Worm (Caenorhabditis elegans) whole organism, early embryonic: ENCODE data around the gene xbx-9.

Experiments
- F13C5.2 ChIP-seq: sonication (generic microtip); optimal IDR thresholded peaks from 2 replicates; lab custom pipeline; 2017; ENCODE audit warnings: mild to moderate bottlenecking, missing genetic modification characterization, inconsistent platforms, missing compliant biosample characterization
- aly-1 ChIP-seq: sonication (generic microtip); optimal IDR thresholded peaks from 2 replicates; lab custom pipeline; 2016; ENCODE audit warnings: missing genetic modification characterization, missing compliant biosample characterization
- ama-1 ChIP-seq: fragments of 150-350 bp; optimal IDR thresholded peaks from 2 replicates; lab custom pipeline; 2014
- ceh-13 ChIP-seq: fragments of 200-800 bp; sonication (Bioruptor generic); optimal IDR thresholded peaks from 2 replicates; lab custom pipeline; 2018; ENCODE audit warnings: mild to moderate bottlenecking, missing genetic modification characterization, missing compliant biosample characterization
- ceh-36 ChIP-seq: sonication (generic microtip); optimal IDR thresholded peaks from 2 replicates; lab custom pipeline; 2016; ENCODE audit warnings: missing genetic modification characterization, inconsistent platforms, missing compliant biosample characterization
- ets-7 ChIP-seq: sonication (generic microtip); optimal IDR thresholded peaks from 2 replicates; lab custom pipeline; 2016; ENCODE audit warnings: missing genotype, missing genetic modification characterization, missing compliant biosample characterization
- flt-1 ChIP-seq: fragments of 200-800 bp; sonication (Bioruptor generic); IDR thresholded peaks from 2 replicates; pipeline ENCODE4 v1.3.6; 2022; ENCODE audit warnings: missing genetic modification characterization, missing compliant biosample characterization
- hmbx-1 ChIP-seq: sonication (generic microtip); optimal IDR thresholded peaks from 2 replicates; lab custom pipeline; 2016; ENCODE audit warnings: mild to moderate bottlenecking, missing genetic modification characterization, missing compliant biosample characterization
- hnd-1 ChIP-seq: sonication (generic microtip); optimal IDR thresholded peaks from 2 replicates; lab custom pipeline; 2016; ENCODE audit warnings: missing genetic modification characterization, missing compliant biosample characterization
- pes-1 ChIP-seq: fragments of 200-800 bp; sonication (Bioruptor generic); IDR thresholded peaks from 2 replicates; pipeline ENCODE4 v1.3.6; 2022; ENCODE audit warnings: missing genetic modification reagents, missing genetic modification characterization, missing compliant biosample characterization
- tbx-37 ChIP-seq: fragments of 200-800 bp; sonication (Bioruptor generic); conservative IDR thresholded peaks from 2 replicates; pipeline ENCODE4 v1.3.6; 2022; ENCODE audit warnings: missing genetic modification reagents, missing genetic modification characterization, missing compliant biosample characterization

ce11 chrV:12780248-12780647 is 46.2 kb downstream of the xbx-9 start:
- no peak for TF ChIP-seq ama-1 (lab: Kevin White, UChicago)
- TF ChIP-seq aly-1: peak; percentile 90
- peak; percentile 94 for TF ChIP-seq tbx-37
- TF ChIP-seq hnd-1 (tag; lab: Kevin White, UChicago): peak; percentile 88
- TF ChIP-seq ceh-36 (tag; lab: Kevin White, UChicago): peak; percentile 93
- peak; percentile 77 for TF ChIP-seq ets-7 (tag; lab: Kevin White, UChicago)
- peak; percentile 97 for TF ChIP-seq flt-1 (GFP tag; lab: Robert Waterston, UW)
- peak; percentile 80 for TF ChIP-seq hmbx-1 (tag; lab: Kevin White, UChicago)
- peak; percentile 97 for TF ChIP-seq pes-1
- TF ChIP-seq F13C5.2 (tag; lab: Kevin White, UChicago): peak; percentile 88
- peak; percentile 85 for TF ChIP-seq ceh-13 (GFP tag; lab: Kevin White, UChicago)
